Fruit fly (Drosophila melanogaster) whole organism, embryonic: Measurements from ENCODE around the gene Rab3-GAP.
A peak's percentile ranks its signal among the peaks of the same experiment; 100 is the strongest.

Experiments used
- Abd-B ChIP-seq: fragments of 200-800 bp; sonication (Bioruptor generic); optimal IDR thresholded peaks from 2 replicates; lab custom pipeline; 2018; ENCODE audit warnings: missing biosample characterization, mild to moderate bottlenecking, missing genetic modification characterization, moderate library complexity
- BtbVII ChIP-seq: fragments of 200-800 bp; sonication (Bioruptor generic); optimal IDR thresholded peaks from 3 replicates; lab custom pipeline; 2017; ENCODE audit warnings: missing biosample characterization, mild to moderate bottlenecking, missing genetic modification characterization
- Bteb2 ChIP-seq: fragments of 200-800 bp; sonication (Bioruptor generic); optimal IDR thresholded peaks from 2 replicates; lab custom pipeline; 2016; ENCODE audit warnings: missing biosample characterization, missing genetic modification characterization
- CG1024 ChIP-seq: fragments of 200-800 bp; sonication (Bioruptor generic); IDR thresholded peaks from 2 replicates; pipeline ENCODE4 v1.3.6; 2022; ENCODE audit warnings: missing biosample characterization, missing genetic modification characterization
- CG10274 ChIP-seq: fragments of 200-800 bp; sonication (Bioruptor generic); optimal IDR thresholded peaks from 3 replicates; lab custom pipeline; 2017; ENCODE audit warnings: missing biosample characterization, mild to moderate bottlenecking, missing genetic modification characterization
- CG10979 ChIP-seq: fragments of 200-800 bp; sonication (Bioruptor generic); optimal IDR thresholded peaks from 2 replicates; lab custom pipeline; 2018; ENCODE audit warnings: missing biosample characterization, mild to moderate bottlenecking, missing genetic modification characterization, moderate library complexity
- CG1233 ChIP-seq: fragments of 200-800 bp; sonication (Bioruptor generic); optimal IDR thresholded peaks from 4 replicates; lab custom pipeline; 2018; ENCODE audit warnings: missing biosample characterization, mild to moderate bottlenecking, missing genetic modification characterization
- CG12744 ChIP-seq: fragments of 200-800 bp; sonication (Bioruptor generic); optimal IDR thresholded peaks from 2 replicates; lab custom pipeline; 2016; ENCODE audit warnings: missing biosample characterization, missing genetic modification characterization
- CG13624 ChIP-seq: fragments of 200-800 bp; sonication (Bioruptor generic); optimal IDR thresholded peaks from 2 replicates; lab custom pipeline; 2016; ENCODE audit warnings: missing biosample characterization, missing genetic modification characterization
- CG14667 ChIP-seq: fragments of 200-800 bp; sonication (Bioruptor generic); IDR thresholded peaks from 2 replicates; pipeline ENCODE4 v1.3.6; 2022; ENCODE audit warnings: missing biosample characterization, missing genetic modification characterization
- CG14710 ChIP-seq: fragments of 200-800 bp; sonication (Bioruptor generic); optimal IDR thresholded peaks from 3 replicates; lab custom pipeline; 2019; ENCODE audit warnings: missing biosample characterization, mild to moderate bottlenecking, missing genetic modification characterization, moderate library complexity
- CG14965 ChIP-seq: fragments of 200-800 bp; sonication (Bioruptor generic); optimal IDR thresholded peaks from 2 replicates; lab custom pipeline; 2016; ENCODE audit warnings: missing biosample characterization, missing genetic modification characterization, borderline replicate concordance
- CG15696 ChIP-seq: fragments of 200-800 bp; sonication (Bioruptor generic); optimal IDR thresholded peaks from 2 replicates; lab custom pipeline; 2019; ENCODE audit warnings: missing biosample characterization, mild to moderate bottlenecking, missing genetic modification characterization, moderate library complexity
- CG17568 ChIP-seq: fragments of 200-800 bp; sonication (Bioruptor generic); optimal IDR thresholded peaks from 2 replicates; lab custom pipeline; 2018; ENCODE audit warnings: missing biosample characterization, mild to moderate bottlenecking, missing genetic modification characterization, moderate library complexity
- CG17829 ChIP-seq: fragments of 200-800 bp; optimal IDR thresholded peaks from 2 replicates; lab custom pipeline; 2019; ENCODE audit warnings: missing biosample characterization, mild to moderate bottlenecking, missing genetic modification characterization, moderate library complexity
- CG18011 ChIP-seq: fragments of 200-800 bp; sonication (Bioruptor generic); optimal IDR thresholded peaks from 2 replicates; lab custom pipeline; 2017; ENCODE audit warnings: missing biosample characterization, missing genetic modification characterization, mild to moderate bottlenecking, moderate library complexity, missing genotype
- CG2120 ChIP-seq: fragments of 200-800 bp; sonication (Bioruptor generic); optimal IDR thresholded peaks from 3 replicates; lab custom pipeline; 2016; ENCODE audit warnings: missing biosample characterization, missing genetic modification characterization
- CG30431 ChIP-seq: fragments of 200-800 bp; sonication (Bioruptor generic); optimal IDR thresholded peaks from 2 replicates; lab custom pipeline; 2017; ENCODE audit warnings: missing biosample characterization, missing genetic modification characterization
- CG31365 ChIP-seq: fragments of 200-800 bp; sonication (Bioruptor generic); optimal IDR thresholded peaks from 2 replicates; lab custom pipeline; 2018; ENCODE audit warnings: missing biosample characterization, mild to moderate bottlenecking, missing genetic modification characterization
- CG33557 ChIP-seq: fragments of 200-800 bp; sonication (Bioruptor generic); optimal IDR thresholded peaks from 2 replicates; lab custom pipeline; 2019; ENCODE audit warnings: missing biosample characterization, mild to moderate bottlenecking, missing genetic modification characterization, moderate library complexity
- CG43689 ChIP-seq: fragments of 200-800 bp; sonication (Bioruptor generic); IDR thresholded peaks from 2 replicates; pipeline ENCODE4 v1.3.6; 2022; ENCODE audit warnings: missing biosample characterization, missing genetic modification characterization
- CG4424 ChIP-seq: fragments of 200-800 bp; sonication (Bioruptor generic); optimal IDR thresholded peaks from 3 replicates; lab custom pipeline; 2016; ENCODE audit warnings: missing biosample characterization, missing genetic modification characterization
- CG7987 ChIP-seq: fragments of 200-800 bp; sonication (Bioruptor generic); optimal IDR thresholded peaks from 2 replicates; lab custom pipeline; 2018; ENCODE audit warnings: missing biosample characterization, mild to moderate bottlenecking, missing genetic modification characterization, moderate library complexity
- CG8388 ChIP-seq: fragments of 200-800 bp; sonication (Bioruptor generic); optimal IDR thresholded peaks from 2 replicates; lab custom pipeline; 2019; ENCODE audit warnings: missing biosample characterization, mild to moderate bottlenecking, missing genetic modification characterization, moderate library complexity
- Dip3 ChIP-seq: fragments of 200-800 bp; sonication (Bioruptor generic); optimal IDR thresholded peaks from 3 replicates; lab custom pipeline; 2016; ENCODE audit warnings: missing biosample characterization, missing genetic modification characterization
- Doc3 ChIP-seq: fragments of 200-800 bp; sonication (Bioruptor generic); IDR thresholded peaks from 3 replicates; pipeline ENCODE4 v1.3.6; 2022; ENCODE audit warnings: missing biosample characterization, missing genetic modification characterization; ENCODE audit not compliant: partially characterized antibody
- Fer3 ChIP-seq: fragments of 200-800 bp; sonication (Bioruptor generic); optimal IDR thresholded peaks from 2 replicates; lab custom pipeline; 2018; ENCODE audit warnings: missing biosample characterization, mild to moderate bottlenecking, missing genetic modification characterization, moderate library complexity
- MBD-R2 ChIP-seq: fragments of 200-800 bp; sonication (Bioruptor generic); IDR thresholded peaks from 2 replicates; pipeline ENCODE4 v1.3.6; 2022; ENCODE audit warnings: missing biosample characterization, missing genetic modification characterization
- Nf-YC ChIP-seq: fragments of 200-800 bp; optimal IDR thresholded peaks from 3 replicates; lab custom pipeline; 2019; ENCODE audit warnings: missing biosample characterization, mild to moderate bottlenecking, missing genetic modification characterization, moderate library complexity
- Ssrp ChIP-seq: fragments of 200-800 bp; sonication (Bioruptor generic); optimal IDR thresholded peaks from 2 replicates; lab custom pipeline; 2018; ENCODE audit warnings: missing biosample characterization, mild to moderate bottlenecking, missing genetic modification characterization, moderate library complexity
- Vsx1 ChIP-seq: fragments of 200-800 bp; sonication (Bioruptor generic); optimal IDR thresholded peaks from 2 replicates; lab custom pipeline; 2017; ENCODE audit warnings: missing biosample characterization, mild to moderate bottlenecking, missing genetic modification characterization, missing genetic modification reagents
- caup ChIP-seq: fragments of 200-800 bp; sonication (Bioruptor generic); optimal IDR thresholded peaks from 3 replicates; lab custom pipeline; 2017; ENCODE audit warnings: missing biosample characterization, mild to moderate bottlenecking, missing genetic modification characterization, moderate library complexity; ENCODE audit not compliant: severe bottlenecking
- dimm ChIP-seq: fragments of 200-800 bp; sonication (Bioruptor generic); IDR thresholded peaks from 2 replicates; pipeline ENCODE4 v1.3.6; 2022; ENCODE audit warnings: missing biosample characterization, missing genetic modification characterization
- esg ChIP-seq: fragments of 200-800 bp; sonication (Bioruptor generic); conservative IDR thresholded peaks from 2 replicates; pipeline ENCODE4 v1.3.6; 2022; ENCODE audit warnings: missing biosample characterization, missing genetic modification characterization
- eve ChIP-seq, 2 experiments: fragments of >200 bp; optimal IDR thresholded peaks; 2 replicates each; lab custom pipeline; 2017; ENCODE audit warnings: missing biosample characterization in 2 of 2, missing genetic modification characterization in 2 of 2
- ewg ChIP-seq: fragments of 200-800 bp; sonication (Bioruptor generic); optimal IDR thresholded peaks from 3 replicates; lab custom pipeline; 2017; ENCODE audit warnings: mild to moderate bottlenecking, missing biosample characterization, missing genetic modification reagents, missing genetic modification characterization
- fd3F ChIP-seq: fragments of 200-800 bp; sonication (Bioruptor generic); optimal IDR thresholded peaks from 2 replicates; lab custom pipeline; 2018; ENCODE audit warnings: missing biosample characterization, mild to moderate bottlenecking, missing genetic modification characterization, moderate library complexity
- inv ChIP-seq: fragments of 200-800 bp; sonication (Bioruptor generic); IDR thresholded peaks from 2 replicates; pipeline ENCODE4 v1.3.6; 2022; ENCODE audit warnings: missing biosample characterization, missing genetic modification characterization; ENCODE audit not compliant: partially characterized antibody
- jigr1 ChIP-seq: fragments of 200-800 bp; sonication (Bioruptor generic); IDR thresholded peaks from 3 replicates; pipeline ENCODE4 v1.3.6; 2022; ENCODE audit warnings: missing biosample characterization, missing genetic modification characterization
- jing ChIP-seq: fragments of 200-800 bp; sonication (Bioruptor generic); optimal IDR thresholded peaks from 2 replicates; lab custom pipeline; 2018; ENCODE audit warnings: missing biosample characterization, mild to moderate bottlenecking, missing genetic modification characterization
- ken ChIP-seq: fragments of 200-800 bp; sonication (Bioruptor generic); IDR thresholded peaks from 3 replicates; pipeline ENCODE4 v1.3.6; 2022; ENCODE audit warnings: missing biosample characterization, missing genetic modification characterization
- lbe ChIP-seq: fragments of 200-800 bp; sonication (Bioruptor generic); optimal IDR thresholded peaks from 2 replicates; lab custom pipeline; 2016; ENCODE audit warnings: missing biosample characterization, mild to moderate bottlenecking, missing genetic modification characterization
- mld ChIP-seq: fragments of 200-800 bp; sonication (Bioruptor generic); IDR thresholded peaks from 3 replicates; pipeline ENCODE4 v1.3.6; 2022; ENCODE audit warnings: missing biosample characterization, missing genetic modification characterization; ENCODE audit not compliant: partially characterized antibody
- nerfin-1 ChIP-seq: fragments of 200-800 bp; sonication (Bioruptor generic); optimal IDR thresholded peaks from 3 replicates; lab custom pipeline; 2019; ENCODE audit warnings: missing biosample characterization, mild to moderate bottlenecking, missing genetic modification characterization, moderate library complexity
- org-1 ChIP-seq: fragments of 200-800 bp; sonication (Bioruptor generic); optimal IDR thresholded peaks from 2 replicates; lab custom pipeline; 2017; ENCODE audit warnings: missing biosample characterization, missing genetic modification characterization
- pzg ChIP-seq: fragments of 200-800 bp; sonication (Bioruptor generic); optimal IDR thresholded peaks from 3 replicates; lab custom pipeline; 2018; ENCODE audit warnings: missing biosample characterization, mild to moderate bottlenecking, missing genetic modification characterization, moderate library complexity
- repo ChIP-seq: fragments of 200-800 bp; sonication (Bioruptor generic); optimal IDR thresholded peaks from 2 replicates; lab custom pipeline; 2016; ENCODE audit warnings: missing biosample characterization, missing genetic modification characterization
- run ChIP-seq: fragments of 200-800 bp; sonication (Bioruptor generic); optimal IDR thresholded peaks from 3 replicates; lab custom pipeline; 2018; ENCODE audit warnings: missing biosample characterization, mild to moderate bottlenecking, missing genetic modification characterization
- sd ChIP-seq: fragments of 200-800 bp; sonication (Bioruptor generic); optimal IDR thresholded peaks from 3 replicates; lab custom pipeline; 2018; ENCODE audit warnings: missing biosample characterization, mild to moderate bottlenecking, missing genetic modification characterization, moderate library complexity
- tx ChIP-seq: fragments of 200-800 bp; sonication (Bioruptor generic); optimal IDR thresholded peaks from 2 replicates; lab custom pipeline; 2016; ENCODE audit warnings: missing biosample characterization, missing genetic modification characterization
- zen ChIP-seq: fragments of 200-800 bp; sonication (Bioruptor generic); optimal IDR thresholded peaks from 3 replicates; lab custom pipeline; 2018; ENCODE audit warnings: missing biosample characterization, mild to moderate bottlenecking, missing genetic modification characterization, moderate library complexity

Gene Rab3-GAP

dm6 chr2L:12096396-12096813, 33.4 kb upstream of the Rab3-GAP start, which contains the start of the genes CG6712 and Mt2 (continued):
- TF ChIP-seq MBD-R2 (GFP tag; lab: Robert Waterston, UW) (peak; percentile 91), inv (GFP tag; lab: Robert Waterston, UW) (no peak), CG14667 (GFP tag; lab: Robert Waterston, UW) (no peak), Dip3 (GFP tag; lab: Kevin White, UChicago) (no peak), Nf-YC (tag; lab: Kevin White, UChicago) (no peak), CG17568 (no peak), jigr1 (GFP tag; lab: Robert Waterston, UW) (no peak), CG7987 (peak; percentile 5), org-1 (no peak), esg (GFP tag; lab: Robert Waterston, UW) (no peak), jing (no peak), Fer3 (tag; lab: Kevin White, UChicago) (no peak), ken (GFP tag; lab: Robert Waterston, UW) (no peak), CG15696 (tag; lab: Kevin White, UChicago) (no peak), repo (no peak), Vsx1 (GFP tag; lab: Kevin White, UChicago) (no peak), CG30431 (no peak), tx (GFP tag; lab: Kevin White, UChicago) (no peak), CG1233 (GFP tag; lab: Kevin White, UChicago) (no peak), zen (tag; lab: Kevin White, UChicago) (no peak), fd3F (GFP tag; lab: Kevin White, UChicago) (no peak), CG10979 (tag; lab: Kevin White, UChicago) (no peak), run (tag; lab: Kevin White, UChicago) (no peak), dimm (GFP tag; lab: Robert Waterston, UW) (no peak), Doc3 (GFP tag; lab: Robert Waterston, UW) (no peak), sd (tag; lab: Kevin White, UChicago) (peak; percentile 68), CG1024 (GFP tag; lab: Robert Waterston, UW) (no peak), CG12744 (no peak), pzg (GFP tag; lab: Kevin White, UChicago) (peak; percentile 63), caup (GFP tag; lab: Kevin White, UChicago) (peak; percentile 30), lbe (GFP tag; lab: Kevin White, UChicago) (no peak), mld (GFP tag; lab: Robert Waterston, UW) (no peak), CG14710 (peak; percentile 63), CG17829 (no peak), BtbVII (GFP tag; lab: Kevin White, UChicago) (no peak), CG14965 (GFP tag; lab: Kevin White, UChicago) (no peak), CG13624 (peak; percentile 18), CG2120 (GFP tag; lab: Kevin White, UChicago) (peak; percentile 28), CG31365 (tag; lab: Kevin White, UChicago) (no peak), ewg (GFP tag; lab: Kevin White, UChicago) (no peak), CG8388 (no peak), CG43689 (no peak), eve (GFP tag; optimal IDR thresholded peaks at IDR 0.05; lab: Kevin White, UChicago) (no peak), Abd-B (GFP tag; lab: Kevin White, UChicago) (no peak), Ssrp (tag; lab: Kevin White, UChicago) (no peak), CG18011 (no peak), CG10274 (no peak), nerfin-1 (tag; lab: Kevin White, UChicago) (no peak), CG4424 (GFP tag; lab: Kevin White, UChicago) (no peak), Bteb2 (GFP tag; lab: Kevin White, UChicago) (no peak), CG33557 (GFP tag; lab: Kevin White, UChicago) (no peak)
